Fruit fly (Drosophila melanogaster) whole organism, embryonic: ENCODE results near the gene CG8837.

Source experiments
- Ada2b ChIP-seq: fragments of 200-800 bp; sonication (Bioruptor generic); IDR thresholded peaks from 2 replicates; pipeline ENCODE4 v1.3.6; 2022; ENCODE audit warnings: missing biosample characterization, missing genetic modification characterization
- B-H1 ChIP-seq: fragments of 200-800 bp; sonication (Bioruptor generic); IDR thresholded peaks from 3 replicates; pipeline ENCODE4 v1.3.6; 2022; ENCODE audit warnings: missing biosample characterization, missing genetic modification characterization
- CG2120 ChIP-seq: fragments of 200-800 bp; sonication (Bioruptor generic); optimal IDR thresholded peaks from 3 replicates; lab custom pipeline; 2016; ENCODE audit warnings: missing biosample characterization, missing genetic modification characterization
- CG34422 ChIP-seq: fragments of 200-800 bp; sonication (Bioruptor generic); IDR thresholded peaks from 3 replicates; pipeline ENCODE4 v1.3.6; 2022; ENCODE audit warnings: missing biosample characterization, missing genetic modification characterization
- CG4328 ChIP-seq: fragments of 200-800 bp; sonication (Bioruptor generic); optimal IDR thresholded peaks from 3 replicates; lab custom pipeline; 2017; ENCODE audit warnings: missing biosample characterization, missing genetic modification reagents, missing genetic modification characterization
- CG9932 ChIP-seq: fragments of 200-800 bp; sonication (Bioruptor generic); IDR thresholded peaks from 2 replicates; pipeline ENCODE4 v1.3.6; 2022; ENCODE audit warnings: missing biosample characterization, missing genetic modification characterization
- CoRest ChIP-seq: fragments of 200-800 bp; sonication (Bioruptor generic); optimal IDR thresholded peaks from 3 replicates; lab custom pipeline; 2018; ENCODE audit warnings: missing biosample characterization, mild to moderate bottlenecking, missing genetic modification characterization, moderate library complexity
- Sry-δ ChIP-seq: fragments of 200-800 bp; sonication (Bioruptor generic); optimal IDR thresholded peaks from 2 replicates; lab custom pipeline; 2016; ENCODE audit warnings: missing biosample characterization, missing genetic modification characterization
- chm ChIP-seq: fragments of 200-800 bp; sonication (Bioruptor generic); IDR thresholded peaks from 2 replicates; pipeline ENCODE4 v1.3.6; 2022; ENCODE audit warnings: missing biosample characterization, missing genetic modification characterization
- gro ChIP-seq: fragments of 200-800 bp; sonication (Bioruptor generic); optimal IDR thresholded peaks from 2 replicates; lab custom pipeline; 2016; ENCODE audit warnings: missing biosample characterization, missing genetic modification characterization
- hth ChIP-seq: fragments of >200 bp; optimal IDR thresholded peaks from 2 replicates; lab custom pipeline; 2017; ENCODE audit warnings: inconsistent platforms
- kay ChIP-seq: fragments of 200-800 bp; sonication (Bioruptor generic); optimal IDR thresholded peaks from 2 replicates; lab custom pipeline; 2016; ENCODE audit warnings: missing biosample characterization, missing genetic modification characterization
- seq ChIP-seq: fragments of 200-800 bp; sonication (Bioruptor generic); IDR thresholded peaks from 2 replicates; pipeline ENCODE4 v1.3.6; 2022; ENCODE audit warnings: missing biosample characterization, missing genetic modification characterization

- TF ChIP-seq seq (peak; percentile 98), kay (GFP tag; lab: Kevin White, UChicago) (peak; percentile 97), gro (GFP tag; lab: Kevin White, UChicago) (peak; percentile 90), Ada2b (peak; percentile 97), CG34422 (GFP tag; lab: Robert Waterston, UW) (peak; percentile 98), CG4328 (GFP tag; lab: Kevin White, UChicago) (peak; percentile 98), Sry-δ (GFP tag; lab: Kevin White, UChicago) (peak; percentile 51), CoRest (tag; lab: Kevin White, UChicago) (peak; percentile 100), chm (GFP tag; lab: Robert Waterston, UW) (peak; percentile 95), hth (lab: Kevin White, UChicago) (no peak), CG9932 (peak; percentile 97), CG2120 (GFP tag; lab: Kevin White, UChicago) (peak; percentile 98), B-H1 (GFP tag; lab: Robert Waterston, UW) (peak; percentile 96)
Observed at dm6 chr2L:3354642-3355380, 34.8 kb downstream of the CG8837 start, which contains the start of gene E23.
